Fruit fly (Drosophila melanogaster): ENCODE data around the gene Acsx2.

Acsx2 gene

DNA sequence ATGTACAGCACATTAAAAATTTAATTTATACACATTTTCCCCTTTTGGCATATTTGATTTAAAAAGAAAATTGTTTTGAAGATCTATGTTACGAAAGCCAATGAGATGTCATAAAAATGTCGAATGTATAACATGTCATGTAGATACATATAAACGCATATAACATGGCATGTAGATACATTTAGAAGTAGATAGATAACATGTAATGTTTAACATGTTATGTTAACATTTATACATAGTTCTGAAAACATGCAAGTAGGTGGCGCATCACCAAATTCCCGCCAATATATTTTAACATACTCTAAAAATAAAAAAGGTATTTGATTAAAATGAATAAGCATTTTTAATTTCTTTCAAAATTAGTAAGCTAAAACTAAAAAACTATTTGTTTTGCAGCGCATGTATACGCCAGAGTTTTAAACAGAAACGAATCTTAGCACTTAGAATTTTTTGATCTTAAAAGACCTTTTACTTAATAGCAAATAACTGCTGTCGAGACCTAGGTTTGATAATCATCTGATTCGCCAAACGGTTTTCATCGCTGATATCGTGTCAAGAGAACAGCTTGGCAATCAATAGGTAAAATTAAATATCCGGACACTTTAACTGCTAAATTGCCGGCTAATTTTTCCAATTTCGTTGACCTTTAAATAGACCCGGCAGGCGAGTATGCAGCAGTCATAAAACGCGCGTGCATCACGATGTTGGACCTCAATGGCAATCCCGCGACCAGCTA, at the start of gene Acsx2:
Gene Acsx2, plus strand, starts transcription at position 686 of the 736 bp plus-strand sequence.
- TF ChIP-seq Blimp-1 (GFP tag; optimal IDR thresholded peaks at IDR 0.05) (no peak), en (GFP tag; optimal IDR thresholded peaks at IDR 0.05) (no peak), CG6791 (GFP tag; IDR thresholded peaks at IDR 0.05; ENCODE audit: partially characterized antibody) (0 out of 3 replicates have a peak, but pooled peaks have one; percentile 11), Bgb (GFP tag; IDR thresholded peaks at IDR 0.05; ENCODE audit: partially characterized antibody) (peak; percentile 40; the same call in 1 of the 2 replicates), bbx (GFP tag; IDR thresholded peaks at IDR 0.05; ENCODE audit: partially characterized antibody) (0 out of 2 replicates have a peak, but pooled peaks have one; percentile 33), stwl (tag; optimal IDR thresholded peaks at IDR 0.05) (peak; percentile 61), Trl (optimal IDR thresholded peaks at IDR 0.05) (no peak), Trl (GFP tag; optimal IDR thresholded peaks at IDR 0.05) (no peak), CG8924 (tag; optimal IDR thresholded peaks at IDR 0.05) (no peak), vfl (GFP tag; optimal IDR thresholded peaks at IDR 0.05) (no peak), CG17359 (tag; optimal IDR thresholded peaks at IDR 0.05) (no peak), YL-1 (GFP tag; optimal IDR thresholded peaks at IDR 0.05) (no peak), mld (GFP tag; IDR thresholded peaks at IDR 0.05; ENCODE audit: partially characterized antibody) (0 out of 3 replicates have a peak, but pooled peaks have one; percentile 18), CG16813 (GFP tag; IDR thresholded peaks at IDR 0.05; ENCODE audit: partially characterized antibody) (peak; percentile 48; the same call in 1 of the 3 replicates), Mad (GFP tag; optimal IDR thresholded peaks at IDR 0.05) (no peak), peb (GFP tag; IDR thresholded peaks at IDR 0.05) (no peak), dm (GFP tag; optimal IDR thresholded peaks at IDR 0.05) (no peak), CG6175 (GFP tag; IDR thresholded peaks at IDR 0.05) (no peak), CG17385 (GFP tag; optimal IDR thresholded peaks at IDR 0.05) (no peak), kni (GFP tag; optimal IDR thresholded peaks at IDR 0.05) (no peak), Dip3 (GFP tag; optimal IDR thresholded peaks at IDR 0.05) (no peak), knrl (GFP tag; IDR thresholded peaks at IDR 0.05; ENCODE audit: partially characterized antibody) (peak; percentile 46; the same call in 2 of the 3 replicates), psq (GFP tag; optimal IDR thresholded peaks at IDR 0.05) (no peak), Poxn (GFP tag; IDR thresholded peaks at IDR 0.05) (no peak), CG33213 (GFP tag; optimal IDR thresholded peaks at IDR 0.05) (no peak), CG32767 (GFP tag; IDR thresholded peaks at IDR 0.05) (no peak), phol (tag; optimal IDR thresholded peaks at IDR 0.05) (no peak), CG8765 (GFP tag; IDR thresholded peaks at IDR 0.05) (no peak), ERR (GFP tag; optimal IDR thresholded peaks at IDR 0.05) (no peak), Six4 (GFP tag; optimal IDR thresholded peaks at IDR 0.05) (no peak), btn (GFP tag; optimal IDR thresholded peaks at IDR 0.05) (no peak), prd (optimal IDR thresholded peaks at IDR 0.05) (no peak), prd (GFP tag; IDR thresholded peaks at IDR 0.05) (no peak), CG4707 (GFP tag; optimal IDR thresholded peaks at IDR 0.05) (no peak), ken (GFP tag; IDR thresholded peaks at IDR 0.05) (no peak), CG2712 (tag; optimal IDR thresholded peaks at IDR 0.05) (no peak), CTCF (GFP tag; optimal IDR thresholded peaks at IDR 0.05) (peak; percentile 90), amos (GFP tag; IDR thresholded peaks at IDR 0.05; ENCODE audit: partially characterized antibody) (peak; percentile 63), Usf (GFP tag; optimal IDR thresholded peaks at IDR 0.05) (no peak), sens-2 (GFP tag; IDR thresholded peaks at IDR 0.05) (no peak)

DNA sequence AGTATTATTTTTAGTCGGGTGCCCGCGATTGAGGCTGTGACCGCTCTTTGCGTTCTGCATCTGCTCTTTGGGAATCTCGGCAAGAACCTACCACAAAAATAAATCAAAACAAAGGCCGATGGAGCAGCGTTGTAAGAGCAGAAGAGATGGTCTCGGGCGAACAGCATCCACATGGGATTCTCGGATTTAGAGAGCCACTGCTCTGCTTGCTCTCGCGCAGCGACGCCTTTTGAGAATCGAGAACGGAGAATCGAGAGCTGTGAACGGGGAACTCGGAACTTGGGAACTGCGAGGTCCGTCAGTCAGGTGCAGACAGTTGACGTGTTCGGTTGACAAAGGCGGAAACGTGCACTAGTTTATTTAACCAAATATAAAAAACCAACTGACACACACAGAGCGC, 48.1 kb upstream of the Acsx2 start, which contains the start of gene GluClalpha:
Gene GluClalpha, plus strand, starts transcription at position 301 of the 400 bp plus-strand sequence.
- TF ChIP-seq dm (GFP tag; optimal IDR thresholded peaks at IDR 0.05) (no peak), CG11723 (GFP tag; optimal IDR thresholded peaks at IDR 0.05) (no peak), Jarid2 (GFP tag; optimal IDR thresholded peaks at IDR 0.05) (peak; percentile 40), Oli (tag; optimal IDR thresholded peaks at IDR 0.05) (no peak), Trl (optimal IDR thresholded peaks at IDR 0.05) (peak; percentile 26 to 49), Trl (GFP tag; optimal IDR thresholded peaks at IDR 0.05) (no peak), nmo (GFP tag; optimal IDR thresholded peaks at IDR 0.05) (no peak), CG1024 (GFP tag; IDR thresholded peaks at IDR 0.05) (no peak), her (GFP tag; optimal IDR thresholded peaks at IDR 0.05) (no peak), tap (tag; optimal IDR thresholded peaks at IDR 0.05) (no peak), zfh1 (GFP tag; IDR thresholded peaks at IDR 0.05) (no peak), z (GFP tag; IDR thresholded peaks at IDR 0.05) (no peak), CG3163 (GFP tag; optimal IDR thresholded peaks at IDR 0.05) (peak; percentile 0), croc (GFP tag; conservative IDR thresholded peaks at IDR 0.05) (no peak), bsh (GFP tag; optimal IDR thresholded peaks at IDR 0.05) (no peak)
